Worm (Caenorhabditis elegans) whole organism, late embryonic: Measurements from ENCODE around the gene irld-50.

Experiments
- C08G9.2 ChIP-seq: sonication (generic microtip); optimal IDR thresholded peaks from 2 replicates; lab custom pipeline; 2016; ENCODE audit warnings: mild to moderate bottlenecking, missing genetic modification characterization, moderate library complexity, missing compliant biosample characterization
- K02D7.2 ChIP-seq: sonication (generic microtip); optimal IDR thresholded peaks from 2 replicates; lab custom pipeline; 2017; ENCODE audit warnings: mild to moderate bottlenecking, missing genetic modification characterization, missing compliant biosample characterization
- T23F11.4 ChIP-seq: fragments of 200-800 bp; sonication (Bioruptor generic); optimal IDR thresholded peaks from 2 replicates; lab custom pipeline; 2018; ENCODE audit warnings: mild to moderate bottlenecking, missing genetic modification characterization, missing compliant biosample characterization
- Y22D7AL.16 ChIP-seq: sonication (generic microtip); optimal IDR thresholded peaks from 2 replicates; lab custom pipeline; 2016; ENCODE audit warnings: missing genetic modification characterization, missing compliant biosample characterization
- ama-1 ChIP-seq: fragments of 150-350 bp; optimal IDR thresholded peaks from 2 replicates; lab custom pipeline; 2014
- ceh-19 ChIP-seq: fragments of 200-800 bp; sonication (Bioruptor generic); optimal IDR thresholded peaks from 2 replicates; lab custom pipeline; 2018; ENCODE audit warnings: mild to moderate bottlenecking, missing genetic modification characterization, missing compliant biosample characterization
- ceh-2 ChIP-seq: sonication (generic microtip); optimal IDR thresholded peaks from 2 replicates; lab custom pipeline; 2016; ENCODE audit warnings: missing genotype, missing genetic modification characterization, missing compliant biosample characterization
- ceh-31 ChIP-seq: sonication (generic microtip); optimal IDR thresholded peaks from 2 replicates; lab custom pipeline; 2016; ENCODE audit warnings: missing genetic modification characterization, missing compliant biosample characterization
- ceh-34 ChIP-seq: sonication (generic microtip); optimal IDR thresholded peaks from 2 replicates; lab custom pipeline; 2016; ENCODE audit warnings: mild to moderate bottlenecking, missing genetic modification characterization, missing compliant biosample characterization
- ceh-45 ChIP-seq: fragments of 200-800 bp; sonication (Bioruptor generic); IDR thresholded peaks from 2 replicates; pipeline ENCODE4 v1.3.6; 2022; ENCODE audit warnings: missing genetic modification reagents, missing genetic modification characterization, missing compliant biosample characterization
- ceh-48 ChIP-seq: sonication (generic microtip); optimal IDR thresholded peaks from 2 replicates; lab custom pipeline; 2016; ENCODE audit warnings: missing genetic modification characterization, inconsistent platforms, missing compliant biosample characterization
- che-1 ChIP-seq: sonication (generic microtip); optimal IDR thresholded peaks from 2 replicates; lab custom pipeline; 2016; ENCODE audit warnings: mild to moderate bottlenecking, missing genetic modification characterization, missing compliant biosample characterization
- dmd-4 ChIP-seq: sonication (generic microtip); optimal IDR thresholded peaks from 2 replicates; lab custom pipeline; 2016; ENCODE audit warnings: borderline replicate concordance, missing genetic modification characterization, missing compliant biosample characterization
- eyg-1 ChIP-seq: sonication (generic microtip); optimal IDR thresholded peaks from 2 replicates; lab custom pipeline; 2016; ENCODE audit warnings: missing genotype, missing genetic modification characterization, missing compliant biosample characterization
- gmeb-2 ChIP-seq: sonication (generic microtip); optimal IDR thresholded peaks from 2 replicates; lab custom pipeline; 2016; ENCODE audit warnings: missing genetic modification characterization, inconsistent platforms, missing compliant biosample characterization
- hlh-13 ChIP-seq: fragments of 200-800 bp; sonication (Bioruptor generic); optimal IDR thresholded peaks from 2 replicates; lab custom pipeline; 2018; ENCODE audit warnings: mild to moderate bottlenecking, missing genetic modification characterization, missing compliant biosample characterization
- hlh-6 ChIP-seq: sonication (generic microtip); optimal IDR thresholded peaks from 2 replicates; lab custom pipeline; 2016; ENCODE audit warnings: missing genotype, missing genetic modification characterization, missing compliant biosample characterization
- hlh-8 ChIP-seq: sonication (generic microtip); optimal IDR thresholded peaks from 2 replicates; lab custom pipeline; 2016; ENCODE audit warnings: missing genotype, missing genetic modification characterization, missing compliant biosample characterization
- lim-6 ChIP-seq: sonication (generic microtip); optimal IDR thresholded peaks from 2 replicates; lab custom pipeline; 2016; ENCODE audit warnings: missing genetic modification characterization, missing compliant biosample characterization
- lin-11 ChIP-seq: fragments of 200-800 bp; sonication (Bioruptor generic); optimal IDR thresholded peaks from 2 replicates; lab custom pipeline; 2018; ENCODE audit warnings: mild to moderate bottlenecking, missing genetic modification characterization, missing compliant biosample characterization
- mec-3 ChIP-seq: sonication (generic microtip); optimal IDR thresholded peaks from 2 replicates; lab custom pipeline; 2016; ENCODE audit warnings: borderline replicate concordance, missing genetic modification characterization, missing compliant biosample characterization
- nfya-1 ChIP-seq: sonication (generic microtip); optimal IDR thresholded peaks from 2 replicates; lab custom pipeline; 2017; ENCODE audit warnings: missing genetic modification characterization, mild to moderate bottlenecking, missing compliant biosample characterization, antibody characterized with exemption, moderate library complexity
- nhr-11 ChIP-seq: fragments of 150-350 bp; optimal IDR thresholded peaks from 2 replicates; lab custom pipeline; 2014; ENCODE audit warnings: missing biosample characterization, missing genetic modification characterization
- npax-4 ChIP-seq: sonication (generic microtip); optimal IDR thresholded peaks from 2 replicates; lab custom pipeline; 2016; ENCODE audit warnings: missing genetic modification characterization, missing compliant biosample characterization
- odd-2 ChIP-seq: sonication (generic microtip); optimal IDR thresholded peaks from 2 replicates; lab custom pipeline; 2017; ENCODE audit warnings: antibody characterized with exemption, mild to moderate bottlenecking, missing genetic modification characterization, missing compliant biosample characterization
- pat-9 ChIP-seq: fragments of 200-800 bp; sonication (Bioruptor generic); optimal IDR thresholded peaks from 2 replicates; lab custom pipeline; 2018; ENCODE audit warnings: mild to moderate bottlenecking, missing genetic modification characterization, moderate library complexity, missing compliant biosample characterization
- pax-1 ChIP-seq: fragments of 150-350 bp; optimal IDR thresholded peaks from 2 replicates; lab custom pipeline; 2014; ENCODE audit warnings: missing biosample characterization, missing genetic modification characterization
- pqm-1 ChIP-seq: sonication (generic microtip); optimal IDR thresholded peaks from 2 replicates; lab custom pipeline; 2016; ENCODE audit warnings: missing genetic modification characterization, missing compliant biosample characterization
- rnt-1 ChIP-seq: sonication (generic microtip); optimal IDR thresholded peaks from 2 replicates; lab custom pipeline; 2016; ENCODE audit warnings: missing genetic modification characterization, missing compliant biosample characterization
- sdc-2 ChIP-seq: sonication (generic microtip); optimal IDR thresholded peaks from 2 replicates; lab custom pipeline; 2016; ENCODE audit warnings: missing genotype, missing genetic modification characterization, missing compliant biosample characterization
- syd-9 ChIP-seq: sonication (generic microtip); optimal IDR thresholded peaks from 2 replicates; lab custom pipeline; 2016; ENCODE audit warnings: mild to moderate bottlenecking, missing genetic modification characterization, moderate library complexity, missing compliant biosample characterization
- tbx-2 ChIP-seq: sonication (generic microtip); optimal IDR thresholded peaks from 2 replicates; lab custom pipeline; 2016; ENCODE audit warnings: missing genetic modification characterization, missing compliant biosample characterization
- tbx-7 ChIP-seq: sonication (generic microtip); optimal IDR thresholded peaks from 2 replicates; lab custom pipeline; 2016; ENCODE audit warnings: missing genotype, missing genetic modification characterization, missing compliant biosample characterization
- unc-42 ChIP-seq: sonication (generic microtip); optimal IDR thresholded peaks from 2 replicates; lab custom pipeline; 2016; ENCODE audit warnings: missing genotype, missing genetic modification characterization, missing compliant biosample characterization
- unc-86 ChIP-seq: sonication (generic microtip); optimal IDR thresholded peaks from 2 replicates; lab custom pipeline; 2016; ENCODE audit warnings: missing genetic modification characterization, missing compliant biosample characterization
- zip-5 ChIP-seq: sonication (generic microtip); optimal IDR thresholded peaks from 2 replicates; lab custom pipeline; 2016; ENCODE audit warnings: missing genetic modification characterization, missing compliant biosample characterization

irld-50 gene

DNA sequence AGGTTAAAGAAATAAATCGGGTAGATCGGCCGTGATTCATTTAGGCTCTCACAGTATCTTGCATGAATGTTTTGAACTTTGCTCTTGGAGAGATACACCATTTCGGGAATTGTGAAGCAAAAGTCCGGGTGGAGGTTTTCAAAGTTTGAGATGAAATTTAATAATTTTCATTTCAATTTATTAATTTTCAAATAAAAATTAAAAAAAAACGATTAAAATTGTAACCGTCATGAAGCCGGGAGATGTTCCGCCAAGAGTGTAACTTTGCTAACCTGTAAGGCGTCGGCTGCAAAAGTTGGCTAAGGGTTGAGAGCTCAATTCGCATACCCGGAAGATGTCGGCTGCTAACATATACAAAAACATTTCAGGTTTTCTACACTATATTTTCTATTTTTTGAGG is 9.5 kb downstream of the irld-50 start, which contains the start of gene irld-67:
Gene irld-67, minus strand, starts transcription at position 101 of the 400 bp plus-strand sequence.
- no peak for TF ChIP-seq hlh-6 (tag; lab: Kevin White, UChicago)
- TF ChIP-seq unc-42, result no peak
- no peak for TF ChIP-seq tbx-2
- no peak for TF ChIP-seq ceh-48 (tag; lab: Kevin White, UChicago)
- TF ChIP-seq che-1 (tag; lab: Kevin White, UChicago), result no peak
- TF ChIP-seq ceh-31 (tag; lab: Kevin White, UChicago), result no peak
- TF ChIP-seq tbx-7, result no peak
- no peak for TF ChIP-seq syd-9 (tag; lab: Kevin White, UChicago)
- TF ChIP-seq nfya-1 (tag; lab: Kevin White, UChicago), result no peak
- no peak for TF ChIP-seq mec-3 (tag; lab: Kevin White, UChicago)

DNA sequence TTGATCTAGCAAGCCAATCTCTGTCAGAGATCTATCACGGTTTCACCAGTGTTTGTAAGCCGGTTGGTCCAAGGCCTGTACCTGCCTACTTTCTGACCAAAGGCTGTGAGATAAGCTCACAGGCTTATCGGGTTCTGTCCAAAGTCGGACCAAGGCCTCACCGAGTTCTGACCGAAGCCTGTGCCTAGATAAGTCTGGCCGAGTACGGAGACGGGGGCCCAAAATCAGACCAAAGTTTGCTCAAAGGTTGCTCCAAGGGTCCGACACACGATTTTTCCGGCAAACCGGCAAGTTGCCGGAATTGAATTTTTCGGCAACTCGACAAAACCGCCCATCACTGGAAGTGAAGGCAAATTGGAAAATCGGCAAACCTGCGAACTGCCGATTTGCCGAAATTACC is 12.3 kb downstream of the irld-50 start:
- no peak for TF ChIP-seq hlh-8
- TF ChIP-seq K02D7.2 (tag; lab: Kevin White, UChicago), result no peak
- no peak for TF ChIP-seq ceh-45 (GFP tag; lab: Robert Waterston, UW)
- no peak for TF ChIP-seq dmd-4 (tag; lab: Kevin White, UChicago)
- no peak for TF ChIP-seq pat-9 (tag; lab: Kevin White, UChicago)
- no peak for TF ChIP-seq Y22D7AL.16 (tag; lab: Kevin White, UChicago)

DNA sequence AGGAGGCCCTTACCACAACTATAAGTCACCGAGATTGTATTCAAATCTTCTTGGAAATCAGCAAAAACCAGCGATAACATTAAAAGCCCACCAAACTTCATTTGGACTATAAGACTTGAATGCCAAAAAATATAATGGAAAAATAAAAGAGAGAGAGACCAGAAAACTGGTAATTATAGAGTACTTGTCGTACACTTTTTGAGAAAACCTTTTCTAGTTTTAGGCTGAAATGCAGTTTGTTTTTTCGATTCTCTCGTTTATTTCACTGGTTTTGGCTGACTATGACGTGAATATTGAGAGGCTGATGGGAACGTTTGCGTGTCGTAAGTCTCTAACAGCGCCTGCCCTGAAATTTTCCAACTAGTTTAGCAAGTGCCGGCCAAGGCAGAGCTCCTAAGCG is 13.4 kb downstream of the irld-50 start, which contains the start of the genes irld-64 and irld-63:
Gene irld-64, minus strand, starts transcription at position 101 of the 400 bp plus-strand sequence.
Gene irld-63, plus strand, starts transcription at position 230 of the 400 bp plus-strand sequence.
- no peak for TF ChIP-seq ceh-19 (GFP tag; lab: Kevin White, UChicago)
- no peak for TF ChIP-seq hlh-13 (GFP tag; lab: Kevin White, UChicago)
- TF ChIP-seq dmd-4 (tag; lab: Kevin White, UChicago), result no peak
- TF ChIP-seq pat-9 (tag; lab: Kevin White, UChicago), result no peak
- no peak for TF ChIP-seq gmeb-2
- no peak for TF ChIP-seq lim-6 (tag; lab: Kevin White, UChicago)
- no peak for TF ChIP-seq nhr-11
- TF ChIP-seq tbx-2, result no peak
- no peak for TF ChIP-seq sdc-2 (tag; lab: Kevin White, UChicago)
- TF ChIP-seq hlh-6 (tag; lab: Kevin White, UChicago), result no peak
- no peak for TF ChIP-seq npax-4 (tag; lab: Kevin White, UChicago)
- no peak for TF ChIP-seq che-1 (tag; lab: Kevin White, UChicago)
- TF ChIP-seq pax-1 (tag; lab: Kevin White, UChicago), result no peak
- TF ChIP-seq eyg-1 (tag; lab: Kevin White, UChicago), result no peak

DNA sequence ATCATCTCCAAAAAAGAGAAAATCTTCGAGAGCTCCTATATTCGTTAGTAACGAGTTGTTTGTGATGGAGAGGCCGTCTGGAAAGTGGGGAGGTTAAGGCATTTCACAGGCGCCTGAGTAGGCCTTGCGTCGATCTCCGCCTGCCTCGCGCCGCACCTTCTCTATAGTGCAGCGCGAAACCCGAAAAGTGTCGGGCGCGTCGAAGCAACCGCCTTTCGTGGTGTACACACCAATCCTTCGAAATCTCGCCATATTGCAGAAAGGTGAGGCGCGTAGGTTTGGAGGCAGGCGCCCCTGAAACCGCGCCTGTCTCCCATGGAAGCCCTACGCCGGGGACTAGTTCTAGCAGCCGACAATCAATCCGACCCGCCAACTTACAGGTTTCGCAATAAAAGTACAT is 14.0 kb downstream of the irld-50 start:
- TF ChIP-seq ama-1 (lab: Kevin White, UChicago) (no peak), che-1 (tag; lab: Kevin White, UChicago) (no peak), mec-3 (tag; lab: Kevin White, UChicago) (no peak), hlh-13 (GFP tag; lab: Kevin White, UChicago) (no peak), nhr-11 (no peak), rnt-1 (no peak), C08G9.2 (tag; lab: Kevin White, UChicago) (no peak)

DNA sequence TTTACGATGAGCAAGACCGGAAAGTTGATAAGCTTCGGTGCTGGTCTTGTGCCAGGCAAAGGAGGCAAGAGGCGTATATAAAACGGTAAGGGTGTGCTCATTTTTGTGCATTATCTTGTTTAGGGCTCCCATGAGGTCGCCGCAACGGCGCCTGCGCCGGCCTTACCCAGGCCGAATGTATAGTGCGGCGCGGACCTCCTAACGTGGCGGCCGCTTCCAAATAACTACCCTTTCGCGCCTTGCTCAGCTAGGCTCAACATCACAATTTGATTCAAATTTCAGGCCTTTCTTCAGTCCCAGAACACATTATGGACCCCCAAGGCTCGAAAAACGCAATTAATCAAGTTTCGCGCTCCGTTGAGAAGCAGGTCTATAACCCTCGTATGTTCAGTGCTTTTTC is 16.3 kb downstream of the irld-50 start, which contains the start of the genes ZK355.3 and ZK355.8:
Gene ZK355.3, minus strand, starts transcription at position 101 of the 400 bp plus-strand sequence.
Gene ZK355.8, plus strand, starts transcription at position 272 of the 400 bp plus-strand sequence.
- no peak for TF ChIP-seq K02D7.2 (tag; lab: Kevin White, UChicago)
- no peak for TF ChIP-seq odd-2
- no peak for TF ChIP-seq Y22D7AL.16 (tag; lab: Kevin White, UChicago)
- no peak for TF ChIP-seq zip-5
- TF ChIP-seq nfya-1 (tag; lab: Kevin White, UChicago), result no peak
- TF ChIP-seq T23F11.4, result no peak
- no peak for TF ChIP-seq ceh-48 (tag; lab: Kevin White, UChicago)
- no peak for TF ChIP-seq sdc-2 (tag; lab: Kevin White, UChicago)
- no peak for TF ChIP-seq pqm-1 (tag; lab: Kevin White, UChicago)
- TF ChIP-seq ceh-34, result no peak
- no peak for TF ChIP-seq lin-11 (tag; lab: Kevin White, UChicago)
- no peak for TF ChIP-seq ceh-2 (tag; lab: Kevin White, UChicago)
- TF ChIP-seq unc-86, result no peak
